Worm (Caenorhabditis elegans) whole organism, young adult: Measurements from ENCODE around the gene edg-1.

Experiments
- B0261.1 ChIP-seq: sonication (generic microtip); optimal IDR thresholded peaks from 2 replicates; lab custom pipeline; 2016; ENCODE audit warnings: mild to moderate bottlenecking, missing genetic modification characterization, moderate library complexity, missing compliant biosample characterization
- C17E4.6 ChIP-seq: fragments of 200-800 bp; sonication (Bioruptor generic); IDR thresholded peaks from 2 replicates; pipeline ENCODE4 v1.3.6; 2022; ENCODE audit warnings: missing genetic modification reagents, missing genetic modification characterization, missing compliant biosample characterization
- F10E7.11 ChIP-seq: sonication (generic microtip); optimal IDR thresholded peaks from 2 replicates; lab custom pipeline; 2017; ENCODE audit warnings: mild to moderate bottlenecking, missing genetic modification characterization, moderate library complexity, missing compliant biosample characterization
- F23B12.7 ChIP-seq: sonication (generic microtip); optimal IDR thresholded peaks from 2 replicates; lab custom pipeline; 2017; ENCODE audit warnings: missing genetic modification characterization, mild to moderate bottlenecking, missing compliant biosample characterization, antibody characterized with exemption, moderate library complexity; ENCODE audit not compliant: insufficient read depth
- F33H1.4 ChIP-seq: fragments of 200-800 bp; sonication (Bioruptor generic); IDR thresholded peaks from 2 replicates; pipeline ENCODE4 v1.3.6; 2022; ENCODE audit warnings: missing genetic modification reagents, missing genetic modification characterization, missing compliant biosample characterization
- F37B4.10 ChIP-seq: fragments of 200-800 bp; sonication (Bioruptor generic); IDR thresholded peaks from 2 replicates; pipeline ENCODE4 v1.3.6; 2022; ENCODE audit warnings: missing genetic modification characterization, missing compliant biosample characterization
- F49E8.2 ChIP-seq: sonication (generic microtip); optimal IDR thresholded peaks from 3 replicates; lab custom pipeline; 2017; ENCODE audit warnings: missing genetic modification characterization, mild to moderate bottlenecking, missing compliant biosample characterization, antibody characterized with exemption, moderate library complexity; ENCODE audit not compliant: insufficient read depth
- F55B11.4 ChIP-seq: sonication (generic microtip); optimal IDR thresholded peaks from 2 replicates; lab custom pipeline; 2016; ENCODE audit warnings: missing compliant biosample characterization, missing genetic modification characterization, borderline replicate concordance; ENCODE audit not compliant: insufficient read depth
- K11D2.4 ChIP-seq: fragments of 200-800 bp; sonication (Bioruptor generic); IDR thresholded peaks from 2 replicates; pipeline ENCODE4 v1.3.6; 2022; ENCODE audit warnings: missing genetic modification reagents, missing genetic modification characterization, missing compliant biosample characterization
- T26A5.8 ChIP-seq: sonication (generic microtip); optimal IDR thresholded peaks from 2 replicates; lab custom pipeline; 2016; ENCODE audit warnings: missing genetic modification characterization, missing compliant biosample characterization
- Y56A3A.18 ChIP-seq: fragments of 200-800 bp; sonication (Bioruptor generic); IDR thresholded peaks from 2 replicates; pipeline ENCODE4 v1.3.6; 2022; ENCODE audit warnings: missing genetic modification reagents, missing genetic modification characterization, missing compliant biosample characterization
- Y67H2A.10 ChIP-seq: fragments of 200-800 bp; sonication (Bioruptor generic); conservative IDR thresholded peaks from 2 replicates; pipeline ENCODE4 v1.3.6; 2022; ENCODE audit warnings: missing genetic modification reagents, missing genetic modification characterization, missing compliant biosample characterization
- Y95B8A.8 ChIP-seq: fragments of 200-800 bp; sonication (Bioruptor generic); IDR thresholded peaks from 2 replicates; pipeline ENCODE4 v1.3.6; 2022; ENCODE audit warnings: missing genetic modification reagents, missing genetic modification characterization, missing compliant biosample characterization
- ama-1 ChIP-seq, 3 experiments: fragments of 150-350 bp in 1 of 3; sonication (generic microtip) in 2 of 3; optimal IDR thresholded peaks; 2 replicates each; lab custom pipeline; 2014 to 2018; ENCODE audit warnings: missing biosample characterization in 2 of 3, missing genetic modification characterization in 2 of 3, missing genetic modification reagents in 2 of 3
- aptf-3 ChIP-seq: fragments of 200-800 bp; sonication (Bioruptor generic); IDR thresholded peaks from 2 replicates; pipeline ENCODE4 v1.3.6; 2022; ENCODE audit warnings: missing genetic modification characterization, missing compliant biosample characterization
- athp-1 ChIP-seq: sonication (generic microtip); optimal IDR thresholded peaks from 2 replicates; lab custom pipeline; 2017; ENCODE audit warnings: mild to moderate bottlenecking, missing genetic modification characterization, missing compliant biosample characterization
- attf-6 ChIP-seq: fragments of 200-800 bp; sonication (Bioruptor generic); IDR thresholded peaks from 2 replicates; pipeline ENCODE4 v1.3.6; 2022; ENCODE audit warnings: missing genetic modification reagents, missing genetic modification characterization, missing compliant biosample characterization
- ccch-3 ChIP-seq: fragments of 200-800 bp; sonication (Bioruptor generic); optimal IDR thresholded peaks from 2 replicates; lab custom pipeline; 2018; ENCODE audit warnings: mild to moderate bottlenecking, missing genetic modification characterization, missing compliant biosample characterization
- ceh-100 ChIP-seq: fragments of 200-800 bp; sonication (Bioruptor generic); IDR thresholded peaks from 2 replicates; pipeline ENCODE4 v1.3.6; 2022; ENCODE audit warnings: missing genetic modification reagents, missing genetic modification characterization, missing compliant biosample characterization
- ceh-40 ChIP-seq: fragments of 200-800 bp; sonication (Bioruptor generic); IDR thresholded peaks from 2 replicates; pipeline ENCODE4 v1.3.6; 2022; ENCODE audit warnings: missing genetic modification characterization, missing compliant biosample characterization
- ceh-58 ChIP-seq: fragments of 200-800 bp; sonication (Bioruptor generic); IDR thresholded peaks from 2 replicates; pipeline ENCODE4 v1.3.6; 2022; ENCODE audit warnings: missing genetic modification characterization, missing compliant biosample characterization
- dox-1 ChIP-seq: fragments of 200-800 bp; sonication (Bioruptor generic); IDR thresholded peaks from 2 replicates; pipeline ENCODE4 v1.3.6; 2022; ENCODE audit warnings: missing genetic modification reagents, missing genetic modification characterization, missing compliant biosample characterization
- dpff-1 ChIP-seq: sonication (generic microtip); optimal IDR thresholded peaks from 2 replicates; lab custom pipeline; 2017; ENCODE audit warnings: mild to moderate bottlenecking, missing genetic modification characterization, missing compliant biosample characterization
- egl-44 ChIP-seq: fragments of 200-800 bp; sonication (Bioruptor generic); IDR thresholded peaks from 2 replicates; pipeline ENCODE4 v1.3.6; 2022; ENCODE audit warnings: missing genetic modification reagents, missing genetic modification characterization, missing compliant biosample characterization
- hrde-1 ChIP-seq: sonication (generic microtip); optimal IDR thresholded peaks from 2 replicates; lab custom pipeline; 2016; ENCODE audit warnings: missing genetic modification characterization, mild to moderate bottlenecking, missing compliant biosample characterization, moderate library complexity, missing genotype, missing genetic modification reagents, borderline replicate concordance
- lir-1 ChIP-seq: fragments of 200-800 bp; sonication (Bioruptor generic); conservative IDR thresholded peaks from 2 replicates; pipeline ENCODE4 v1.3.6; 2022; ENCODE audit warnings: missing genetic modification reagents, missing genetic modification characterization, missing compliant biosample characterization
- lsl-1 ChIP-seq: fragments of 200-800 bp; sonication (Bioruptor generic); optimal IDR thresholded peaks from 2 replicates; lab custom pipeline; 2018; ENCODE audit warnings: mild to moderate bottlenecking, missing genetic modification characterization, moderate library complexity, missing compliant biosample characterization
- mes-4 ChIP-seq: sonication (generic microtip); optimal IDR thresholded peaks from 2 replicates; lab custom pipeline; 2016; ENCODE audit warnings: missing genotype, missing genetic modification characterization, missing compliant biosample characterization
- nfyb-1 ChIP-seq: fragments of 200-800 bp; sonication (Bioruptor generic); IDR thresholded peaks from 2 replicates; pipeline ENCODE4 v1.3.6; 2022; ENCODE audit warnings: missing genetic modification reagents, missing genetic modification characterization, missing compliant biosample characterization
- nhr-120 ChIP-seq: fragments of 200-800 bp; sonication (Bioruptor generic); IDR thresholded peaks from 2 replicates; pipeline ENCODE4 v1.3.6; 2022; ENCODE audit warnings: missing genetic modification characterization, missing compliant biosample characterization
- rcor-1 ChIP-seq: fragments of 200-800 bp; sonication (Bioruptor generic); IDR thresholded peaks from 2 replicates; pipeline ENCODE4 v1.3.6; 2022; ENCODE audit warnings: missing genetic modification reagents, missing genetic modification characterization, missing compliant biosample characterization
- tbx-9 ChIP-seq: sonication (generic microtip); optimal IDR thresholded peaks from 2 replicates; lab custom pipeline; 2016; ENCODE audit warnings: borderline replicate concordance, missing genetic modification characterization, inconsistent platforms, missing compliant biosample characterization
- unc-130 ChIP-seq: sonication (generic microtip); optimal IDR thresholded peaks from 2 replicates; lab custom pipeline; 2016; ENCODE audit warnings: missing genetic modification reagents, missing genetic modification characterization, missing compliant biosample characterization
- unc-62 ChIP-seq: fragments of 150-350 bp; optimal IDR thresholded peaks from 2 replicates; lab custom pipeline; 2014; ENCODE audit warnings: missing biosample characterization, missing genetic modification reagents, missing genetic modification characterization

edg-1 gene

DNA sequence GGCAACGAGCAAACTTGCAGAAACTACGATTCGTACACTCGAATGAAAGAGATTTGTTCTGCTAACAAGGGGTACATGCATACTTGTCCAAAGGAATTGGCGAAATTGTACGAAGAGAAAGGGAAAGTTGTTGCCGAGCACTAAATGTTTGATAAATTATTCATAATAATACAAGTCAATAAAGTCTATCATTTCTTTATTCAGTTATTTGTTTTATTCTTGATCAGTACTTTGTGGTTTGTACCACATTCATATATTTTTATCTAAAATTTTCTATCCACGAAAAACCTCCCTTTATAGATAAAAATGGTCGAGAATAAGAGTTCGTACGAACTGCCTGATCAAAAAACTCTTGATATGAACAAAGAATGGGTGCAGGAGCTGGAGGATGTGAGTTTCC, at the start of gene edg-1:
TSS of gene edg-1 (plus strand) at position 301 of the 400 bp plus-strand sequence.
- TF ChIP-seq F49E8.2 = peak; percentile 7
- no peak for TF ChIP-seq aptf-3 (GFP tag; lab: Robert Waterston, UW)
- TF ChIP-seq, all 124 proteins: peak for 1

DNA sequence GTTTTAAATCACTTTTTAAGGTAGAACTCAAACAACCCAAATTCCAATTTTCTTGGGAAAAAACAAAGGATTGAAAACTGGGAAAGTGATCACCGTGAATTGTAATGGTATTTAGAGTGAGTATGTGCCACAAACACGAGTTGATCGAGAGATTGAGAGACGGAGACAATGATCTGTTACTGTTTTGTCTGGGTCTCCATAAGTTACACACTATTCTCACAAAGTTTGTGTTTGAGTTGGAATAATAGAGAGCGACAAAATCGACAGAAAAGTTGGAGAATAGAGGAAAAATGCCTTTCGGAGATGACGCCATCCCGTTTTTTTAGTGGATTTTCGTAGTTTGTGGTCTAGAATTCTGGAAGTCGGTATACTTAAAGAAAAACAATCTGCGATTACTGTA, 49.3 kb upstream of the edg-1 start, which contains the start of gene nhr-7:
TSS of gene nhr-7 (minus strand) at position 101 of the 400 bp plus-strand sequence.
- no peak for TF ChIP-seq unc-62
- TF ChIP-seq egl-44 (GFP tag; lab: Robert Waterston, UW) = no peak
- TF ChIP-seq Y95B8A.8 (GFP tag; lab: Robert Waterston, UW) = no peak
- TF ChIP-seq nfyb-1 (GFP tag; lab: Robert Waterston, UW) = no peak
- no peak for TF ChIP-seq ceh-100 (GFP tag; lab: Robert Waterston, UW)
- no peak for TF ChIP-seq hrde-1 (tag; lab: Kevin White, UChicago)
- no peak for TF ChIP-seq tbx-9 (tag; lab: Kevin White, UChicago)
- no peak for TF ChIP-seq dpff-1 (tag; lab: Kevin White, UChicago)
- TF ChIP-seq C17E4.6 (GFP tag; lab: Robert Waterston, UW) = no peak
- TF ChIP-seq ceh-58 (GFP tag; lab: Robert Waterston, UW) = no peak
- no peak for TF ChIP-seq T26A5.8 (tag; lab: Kevin White, UChicago)
- TF ChIP-seq ceh-40 = no peak
- no peak for TF ChIP-seq K11D2.4 (GFP tag; lab: Robert Waterston, UW)
- TF ChIP-seq Y67H2A.10 (GFP tag; lab: Robert Waterston, UW) = no peak
- no peak for TF ChIP-seq F37B4.10 (GFP tag; lab: Robert Waterston, UW)
- TF ChIP-seq Y56A3A.18 (GFP tag; lab: Robert Waterston, UW) = no peak
- no peak for TF ChIP-seq unc-130 (GFP tag; lab: Kevin White, UChicago)
- no peak for TF ChIP-seq ama-1 (optimal IDR thresholded peaks at IDR 0.05; lab: Kevin White, UChicago)
- no peak for TF ChIP-seq ama-1 (GFP tag; optimal IDR thresholded peaks at IDR 0.05; lab: Kevin White, UChicago)
- no peak for TF ChIP-seq attf-6 (GFP tag; lab: Robert Waterston, UW)

DNA sequence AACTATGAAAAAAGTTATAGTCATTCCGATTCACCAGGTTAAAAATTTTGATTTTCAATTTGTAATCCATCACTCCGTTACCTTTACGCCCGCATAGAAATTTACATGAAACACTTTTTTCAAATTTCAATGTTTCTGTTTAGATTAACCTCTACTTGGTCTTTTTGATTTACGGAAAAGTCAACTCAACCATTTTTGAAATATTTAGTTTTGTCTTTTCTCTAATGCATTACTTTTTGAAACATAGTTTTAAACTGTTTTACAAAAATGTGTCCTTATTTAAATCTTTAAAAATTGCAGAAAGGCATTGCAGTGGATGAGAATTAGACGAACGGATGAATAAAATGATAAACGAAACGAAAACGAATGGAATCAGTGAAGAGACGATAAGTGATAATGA, 47.4 kb upstream of the edg-1 start, which contains the start of gene gtl-2:
TSS of gene gtl-2 (plus strand) at position 301 of the 400 bp plus-strand sequence.
- TF ChIP-seq unc-130 (GFP tag; lab: Kevin White, UChicago) (no peak), ccch-3 (GFP tag; lab: Kevin White, UChicago) (no peak), rcor-1 (GFP tag; lab: Robert Waterston, UW) (no peak), athp-1 (no peak), lsl-1 (GFP tag; lab: Kevin White, UChicago) (no peak), dox-1 (GFP tag; lab: Robert Waterston, UW) (no peak), F55B11.4 (tag; lab: Kevin White, UChicago) (no peak), mes-4 (tag; lab: Kevin White, UChicago) (no peak), F10E7.11 (tag; lab: Kevin White, UChicago) (no peak), ceh-40 (no peak), F33H1.4 (GFP tag; lab: Robert Waterston, UW) (no peak), lir-1 (no peak), F49E8.2 (no peak), nhr-120 (GFP tag; lab: Robert Waterston, UW) (no peak), aptf-3 (GFP tag; lab: Robert Waterston, UW) (no peak), attf-6 (GFP tag; lab: Robert Waterston, UW) (no peak), B0261.1 (tag; lab: Kevin White, UChicago) (no peak), F23B12.7 (tag; lab: Kevin White, UChicago) (no peak)
- TF ChIP-seq, all 124 proteins: peak for 0
